Fruit fly (Drosophila melanogaster) whole organism: ENCODE measurements around the gene gish.

Experiments used
- CG8478 ChIP-seq: fragments of >200 bp; optimal IDR thresholded peaks from 2 replicates; lab custom pipeline; 2018; ENCODE audit warnings: inconsistent platforms
- Dll ChIP-seq: fragments of >200 bp; optimal IDR thresholded peaks from 2 replicates; lab custom pipeline; 2017

- TF ChIP-seq CG8478 (lab: Kevin White, UChicago) = no peak
- TF ChIP-seq Dll (lab: Kevin White, UChicago) = no peak
Observed at dm6 chr3R:16251270-16251925, 20.9 kb upstream of the gish start.
